Fruit fly (Drosophila melanogaster): ENCODE data around the gene CG18518.

CG18518 gene

dm6 chr2L:15835558-15835957 lies at the start of gene CG18518:
TSS of gene CG18518 (minus strand) at chr2L:15835658.
- no peak for TF ChIP-seq foxo (GFP tag; optimal IDR thresholded peaks at IDR 0.05)
- TF ChIP-seq Vsx2 (GFP tag; optimal IDR thresholded peaks at IDR 0.05; ENCODE audit: partially characterized antibody): no peak
- TF ChIP-seq sv (GFP tag; optimal IDR thresholded peaks at IDR 0.05): no peak
- no peak for TF ChIP-seq h (GFP tag; optimal IDR thresholded peaks at IDR 0.05)
- no peak for TF ChIP-seq br (GFP tag; optimal IDR thresholded peaks at IDR 0.05)
- TF ChIP-seq pan (optimal IDR thresholded peaks at IDR 0.05): no peak
- TF ChIP-seq dsf (GFP tag; optimal IDR thresholded peaks at IDR 0.05; ENCODE audit: borderline replicate concordance): no peak
- TF ChIP-seq Myc (optimal IDR thresholded peaks at IDR 0.05): no peak
- no peak for TF ChIP-seq rgr (GFP tag; optimal IDR thresholded peaks at IDR 0.05)
- TF ChIP-seq woc (GFP tag; optimal IDR thresholded peaks at IDR 0.05): no peak
- no peak for TF ChIP-seq dmrt93B (GFP tag; optimal IDR thresholded peaks at IDR 0.05)
- no peak for TF ChIP-seq psq (GFP tag; optimal IDR thresholded peaks at IDR 0.05)
- no peak for TF ChIP-seq jim (GFP tag; optimal IDR thresholded peaks at IDR 0.05)
- no peak for TF ChIP-seq GATAd (GFP tag; optimal IDR thresholded peaks at IDR 0.05)
- no peak for TF ChIP-seq Sp1 (GFP tag; optimal IDR thresholded peaks at IDR 0.05)
- TF ChIP-seq Mio (GFP tag; optimal IDR thresholded peaks at IDR 0.05): no peak
- TF ChIP-seq HLH106 (tag; optimal IDR thresholded peaks at IDR 0.05): no peak
- TF ChIP-seq sage (GFP tag; optimal IDR thresholded peaks at IDR 0.05): no peak
- no peak for TF ChIP-seq tai (GFP tag; optimal IDR thresholded peaks at IDR 0.05)

dm6 chr2L:15883090-15883489 lies 47.6 kb upstream of the CG18518 start, which contains the start of gene CG44475:
TSS of gene CG44475 (minus strand) at chr2L:15883190.
- TF ChIP-seq tai (GFP tag; optimal IDR thresholded peaks at IDR 0.05) (no peak), N (GFP tag; optimal IDR thresholded peaks at IDR 0.05) (no peak), sv (GFP tag; optimal IDR thresholded peaks at IDR 0.05) (no peak), woc (GFP tag; optimal IDR thresholded peaks at IDR 0.05) (no peak), Jra (GFP tag; optimal IDR thresholded peaks at IDR 0.05) (no peak), ey (GFP tag; optimal IDR thresholded peaks at IDR 0.05) (no peak), OdsH (GFP tag; optimal IDR thresholded peaks at IDR 0.05) (no peak), Hr78 (GFP tag; optimal IDR thresholded peaks at IDR 0.05) (no peak), Vsx2 (GFP tag; optimal IDR thresholded peaks at IDR 0.05; ENCODE audit: partially characterized antibody) (no peak), Mio (GFP tag; optimal IDR thresholded peaks at IDR 0.05) (no peak), foxo (GFP tag; optimal IDR thresholded peaks at IDR 0.05) (no peak), pan (optimal IDR thresholded peaks at IDR 0.05) (no peak), dsf (GFP tag; optimal IDR thresholded peaks at IDR 0.05; ENCODE audit: borderline replicate concordance) (no peak), sage (GFP tag; optimal IDR thresholded peaks at IDR 0.05) (no peak), fru (GFP tag; optimal IDR thresholded peaks at IDR 0.05) (no peak), jim (GFP tag; optimal IDR thresholded peaks at IDR 0.05) (no peak), h (GFP tag; optimal IDR thresholded peaks at IDR 0.05) (no peak)

dm6 chr2L:15880056-15880455 lies 44.6 kb upstream of the CG18518 start, which contains the start of gene CG7653:
TSS of gene CG7653 (minus strand) at chr2L:15880156.
- TF ChIP-seq sage (GFP tag; optimal IDR thresholded peaks at IDR 0.05): no peak
- no peak for TF ChIP-seq h (GFP tag; optimal IDR thresholded peaks at IDR 0.05)
- TF ChIP-seq dsf (GFP tag; optimal IDR thresholded peaks at IDR 0.05; ENCODE audit: borderline replicate concordance): no peak
- no peak for TF ChIP-seq HLH106 (tag; optimal IDR thresholded peaks at IDR 0.05)
- TF ChIP-seq dl (GFP tag; optimal IDR thresholded peaks at IDR 0.05; ENCODE audit: insufficient read depth in 1 of 2, partially characterized antibody in 2 of 2): no peak
- TF ChIP-seq ey (GFP tag; optimal IDR thresholded peaks at IDR 0.05): no peak
- no peak for TF ChIP-seq tai (GFP tag; optimal IDR thresholded peaks at IDR 0.05)
- no peak for TF ChIP-seq Dif (GFP tag; optimal IDR thresholded peaks at IDR 0.05; ENCODE audit: partially characterized antibody)
- no peak for TF ChIP-seq CG32264 (GFP tag; optimal IDR thresholded peaks at IDR 0.05)
- TF ChIP-seq OdsH (GFP tag; optimal IDR thresholded peaks at IDR 0.05): no peak
- no peak for TF ChIP-seq jim (GFP tag; optimal IDR thresholded peaks at IDR 0.05)
- no peak for TF ChIP-seq br (GFP tag; optimal IDR thresholded peaks at IDR 0.05)
- no peak for TF ChIP-seq Abd-B (GFP tag; optimal IDR thresholded peaks at IDR 0.05)
- no peak for TF ChIP-seq Dfd (GFP tag; optimal IDR thresholded peaks at IDR 0.05)
- TF ChIP-seq pan (optimal IDR thresholded peaks at IDR 0.05): no peak

- TF ChIP-seq pan (optimal IDR thresholded peaks at IDR 0.05) (no peak), Abd-B (GFP tag; optimal IDR thresholded peaks at IDR 0.05) (no peak), Myc (optimal IDR thresholded peaks at IDR 0.05) (no peak), Rel (GFP tag; optimal IDR thresholded peaks at IDR 0.05) (no peak), Rel (tag; optimal IDR thresholded peaks at IDR 0.05) (no peak), h (GFP tag; optimal IDR thresholded peaks at IDR 0.05) (no peak), Mio (GFP tag; optimal IDR thresholded peaks at IDR 0.05) (no peak), brk (GFP tag; optimal IDR thresholded peaks at IDR 0.05) (no peak), CrebA (GFP tag; optimal IDR thresholded peaks at IDR 0.05; ENCODE audit: borderline replicate concordance) (no peak)
These were observed 29.9 kb upstream of the CG18518 start, which contains the start of gene CG42792 for dm6 chr2L:15865361-15865760. TSS of gene CG42792 (minus strand) at chr2L:15865461.
